Fruit fly (Drosophila melanogaster): ENCODE results near the gene Prx6a.

Prx6a gene

dm6 chr2L:2872309-2872932, 5.6 kb downstream of the Prx6a start (continued):
- TF ChIP-seq CG17829 (tag; optimal IDR thresholded peaks at IDR 0.05) (peak; percentile 38), dmrt99B (tag; optimal IDR thresholded peaks at IDR 0.05) (peak; percentile 60), Atf6 (GFP tag; IDR thresholded peaks at IDR 0.05) (peak; percentile 72), lov (optimal IDR thresholded peaks at IDR 0.05) (no peak), lov (GFP tag; IDR thresholded peaks at IDR 0.05) (no peak), CG2120 (GFP tag; optimal IDR thresholded peaks at IDR 0.05) (peak; percentile 44), Nf-YC (tag; optimal IDR thresholded peaks at IDR 0.05) (peak; percentile 33), nau (GFP tag; optimal IDR thresholded peaks at IDR 0.05) (peak; percentile 30), CoRest (tag; optimal IDR thresholded peaks at IDR 0.05) (peak; percentile 55), CG12659 (GFP tag; optimal IDR thresholded peaks at IDR 0.05) (peak; percentile 47), dmrt11E (tag; optimal IDR thresholded peaks at IDR 0.05) (no peak), CG6791 (GFP tag; IDR thresholded peaks at IDR 0.05; ENCODE audit: partially characterized antibody) (no peak), CG16813 (GFP tag; IDR thresholded peaks at IDR 0.05; ENCODE audit: partially characterized antibody) (no peak), CG9437 (GFP tag; optimal IDR thresholded peaks at IDR 0.05) (peak; percentile 34), exex (tag; optimal IDR thresholded peaks at IDR 0.05) (peak; percentile 2), row (GFP tag; IDR thresholded peaks at IDR 0.05) (peak; percentile 61), YL-1 (GFP tag; optimal IDR thresholded peaks at IDR 0.05) (peak; percentile 22), ATbp (GFP tag; optimal IDR thresholded peaks at IDR 0.05) (peak; percentile 50), CG8290 (GFP tag; optimal IDR thresholded peaks at IDR 0.05) (no peak), CG8290 (tag; optimal IDR thresholded peaks at IDR 0.05) (peak in 1 of 2 experiments; percentile 41), CG8924 (tag; optimal IDR thresholded peaks at IDR 0.05) (peak; percentile 41), chm (GFP tag; IDR thresholded peaks at IDR 0.05) (0 out of 2 replicates have a peak, but pooled peaks have one; percentile 6), CHES-1-like (GFP tag; optimal IDR thresholded peaks at IDR 0.05) (no peak), CG31365 (tag; optimal IDR thresholded peaks at IDR 0.05) (no peak), fd96Cb (tag; optimal IDR thresholded peaks at IDR 0.05) (peak; percentile 17), Myb (GFP tag; optimal IDR thresholded peaks at IDR 0.05) (no peak), sisA (GFP tag; IDR thresholded peaks at IDR 0.05) (peak; percentile 9; the same call in 1 of the 2 replicates), lilli (GFP tag; optimal IDR thresholded peaks at IDR 0.05) (peak; percentile 56), Hr51 (GFP tag; optimal IDR thresholded peaks at IDR 0.05) (peak in 1 of 2 experiments; percentile 84), Ets65A (GFP tag) (no peak), CG15514 (GFP tag; optimal IDR thresholded peaks at IDR 0.05) (peak; percentile 57), gsb (GFP tag; IDR thresholded peaks at IDR 0.05) (0 out of 2 replicates have a peak, but pooled peaks have one; percentile 13), gem (tag; optimal IDR thresholded peaks at IDR 0.05) (peak; percentile 63), Xrp1 (GFP tag; IDR thresholded peaks at IDR 0.05) (peak; percentile 49; the same call in 1 of the 2 replicates), ci (GFP tag; IDR thresholded peaks at IDR 0.05) (0 out of 3 replicates have a peak, but pooled peaks have one; percentile 47), CG4730 (GFP tag; IDR thresholded peaks at IDR 0.05) (peak; percentile 45; the same call in 1 of the 2 replicates), E2f2 (GFP tag; IDR thresholded peaks at IDR 0.05) (0 out of 2 replicates have a peak, but pooled peaks have one; percentile 9), lab (GFP tag; optimal IDR thresholded peaks at IDR 0.05) (peak; percentile 59), vvl (GFP tag; IDR thresholded peaks at IDR 0.05) (no peak; the same call in 1 of the 2 replicates), cg (GFP tag; optimal IDR thresholded peaks at IDR 0.05) (peak; percentile 44), danr (GFP tag; IDR thresholded peaks at IDR 0.05) (peak; percentile 13; the same call in 1 of the 2 replicates), CG2712 (tag; optimal IDR thresholded peaks at IDR 0.05) (peak; percentile 29), prd (optimal IDR thresholded peaks at IDR 0.05) (no peak), prd (GFP tag; IDR thresholded peaks at IDR 0.05) (peak; percentile 31; the same call in 1 of the 3 replicates), ftz-f1 (GFP tag; optimal IDR thresholded peaks at IDR 0.05) (peak; percentile 9), CG6813 (GFP tag; optimal IDR thresholded peaks at IDR 0.05) (peak; percentile 42), sens (GFP tag) (peak; percentile 85), Kr (GFP tag; optimal IDR thresholded peaks at IDR 0.05) (no peak), gcm (GFP tag; optimal IDR thresholded peaks at IDR 0.05) (peak; percentile 24)
